Worm (Caenorhabditis elegans) whole organism, midembryonic: Measurements from ENCODE around the gene srh-277.

Experiments used
- T22C8.4 ChIP-seq: fragments of 200-800 bp; sonication (Bioruptor generic); IDR thresholded peaks from 2 replicates; pipeline ENCODE4 v1.3.6; 2022; ENCODE audit warnings: missing genetic modification characterization, missing compliant biosample characterization
- cog-1 ChIP-seq: sonication (generic microtip); optimal IDR thresholded peaks from 2 replicates; lab custom pipeline; 2016; ENCODE audit warnings: missing genetic modification characterization, missing compliant biosample characterization
- flt-1 ChIP-seq: fragments of 200-800 bp; sonication (Bioruptor generic); IDR thresholded peaks from 2 replicates; pipeline ENCODE4 v1.3.6; 2022; ENCODE audit warnings: missing genetic modification characterization, missing compliant biosample characterization
- klf-2 ChIP-seq: fragments of 200-800 bp; sonication (Bioruptor generic); conservative IDR thresholded peaks from 2 replicates; pipeline ENCODE4 v1.3.6; 2022; ENCODE audit warnings: missing genetic modification reagents, missing genetic modification characterization, missing compliant biosample characterization
- med-1 ChIP-seq: sonication (generic microtip); optimal IDR thresholded peaks from 2 replicates; lab custom pipeline; 2017; ENCODE audit warnings: missing genetic modification characterization, mild to moderate bottlenecking, missing compliant biosample characterization, antibody characterized with exemption, missing genetic modification reagents; ENCODE audit not compliant: insufficient read depth
- ref-1 ChIP-seq: fragments of 200-800 bp; sonication (Bioruptor generic); conservative IDR thresholded peaks from 2 replicates; pipeline ENCODE4 v1.3.6; 2022; ENCODE audit warnings: missing genetic modification reagents, missing genetic modification characterization, missing compliant biosample characterization
- tab-1 ChIP-seq: fragments of 200-800 bp; sonication (Bioruptor generic); IDR thresholded peaks from 2 replicates; pipeline ENCODE4 v1.3.6; 2022; ENCODE audit warnings: missing genetic modification characterization, missing compliant biosample characterization
- ztf-23 ChIP-seq: fragments of 200-800 bp; sonication (Bioruptor generic); IDR thresholded peaks from 2 replicates; pipeline ENCODE4 v1.3.6; 2022; ENCODE audit warnings: missing genetic modification reagents, missing genetic modification characterization, missing compliant biosample characterization
- ztf-29 ChIP-seq: fragments of 200-800 bp; sonication (Bioruptor generic); IDR thresholded peaks from 2 replicates; pipeline ENCODE4 v1.3.6; 2022; ENCODE audit warnings: missing genetic modification reagents, missing genetic modification characterization, missing compliant biosample characterization

The srh-277 gene

DNA sequence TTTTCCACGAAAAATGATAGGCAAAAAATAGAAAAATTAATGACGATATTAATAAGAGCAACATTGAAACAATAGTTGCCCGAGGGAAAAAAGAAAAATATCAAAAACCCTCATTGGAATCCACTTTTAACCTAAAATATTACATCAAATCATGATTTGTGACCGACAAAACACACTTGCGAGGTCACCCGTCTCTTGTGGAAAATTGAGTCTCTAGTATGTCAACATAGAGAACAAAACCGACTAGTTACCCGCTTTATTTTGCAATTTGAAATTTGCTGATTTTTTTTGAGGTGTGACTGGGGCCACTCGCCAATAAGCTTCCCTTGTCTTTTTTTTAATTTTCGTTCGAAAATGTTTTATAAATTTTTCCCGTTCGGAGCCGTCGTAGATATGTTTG, 7.3 kb upstream of the srh-277 start, which contains the start of gene cyp-33D1:
Gene cyp-33D1 (minus strand): TSS at position 101 of the 400 bp plus-strand sequence.
- TF ChIP-seq flt-1 (GFP tag; lab: Robert Waterston, UW) (no peak), ztf-29 (GFP tag; lab: Robert Waterston, UW) (no peak), med-1 (GFP tag; lab: Kevin White, UChicago) (no peak), cog-1 (tag; lab: Kevin White, UChicago) (no peak), T22C8.4 (GFP tag; lab: Robert Waterston, UW) (no peak), klf-2 (GFP tag; lab: Robert Waterston, UW) (no peak), ref-1 (no peak), ztf-23 (no peak), tab-1 (no peak)

DNA sequence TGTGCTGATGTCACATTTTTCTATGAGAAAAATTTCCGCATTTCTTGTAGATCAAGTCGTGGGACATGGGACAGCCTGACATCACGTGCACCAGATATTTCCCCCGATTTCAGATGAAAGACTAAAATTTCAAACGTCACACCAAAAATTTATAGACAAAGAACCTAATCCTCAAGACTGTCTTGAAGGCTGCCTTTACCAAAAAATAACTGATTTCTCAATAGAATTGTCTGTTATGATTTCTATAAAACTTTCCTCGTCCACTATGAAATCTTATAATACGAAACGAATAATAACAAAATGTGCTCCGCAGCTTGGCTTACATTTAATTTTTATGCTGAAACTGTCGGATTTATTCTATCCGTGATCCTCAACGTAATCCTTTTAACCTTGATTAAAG, 2.7 kb upstream of the srh-277 start, which contains the start of gene str-106:
Gene str-106 (plus strand): TSS at position 301 of the 400 bp plus-strand sequence.
- TF ChIP-seq flt-1 (GFP tag; lab: Robert Waterston, UW) (no peak), klf-2 (GFP tag; lab: Robert Waterston, UW) (no peak), ztf-29 (GFP tag; lab: Robert Waterston, UW) (no peak), med-1 (GFP tag; lab: Kevin White, UChicago) (no peak), cog-1 (tag; lab: Kevin White, UChicago) (no peak), ztf-23 (no peak), tab-1 (no peak), T22C8.4 (GFP tag; lab: Robert Waterston, UW) (no peak), ref-1 (no peak)

DNA sequence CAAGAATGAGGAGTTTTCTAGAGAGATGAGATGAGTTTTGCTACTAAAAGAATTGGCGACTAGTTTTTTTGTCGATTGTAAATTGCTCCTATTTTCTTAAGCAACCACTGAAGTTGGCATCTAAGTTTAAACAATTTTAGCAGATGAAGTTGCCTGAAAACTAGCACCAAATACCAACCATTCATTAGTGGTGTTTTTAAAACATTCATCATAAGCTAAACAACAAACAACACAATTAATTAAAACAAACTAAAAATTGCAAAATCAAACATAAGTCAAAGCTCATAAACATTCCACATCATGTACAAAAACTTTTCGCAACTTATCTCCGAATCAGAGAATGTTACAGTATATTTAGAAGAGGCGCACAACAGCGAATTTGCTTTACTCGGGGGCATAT, 908 bp upstream of the srh-277 start, which contains the start of gene srz-13:
Gene srz-13 (plus strand): TSS at position 301 of the 400 bp plus-strand sequence.
- TF ChIP-seq ztf-23 (no peak), med-1 (GFP tag; lab: Kevin White, UChicago) (no peak), ztf-29 (GFP tag; lab: Robert Waterston, UW) (no peak), tab-1 (no peak), flt-1 (GFP tag; lab: Robert Waterston, UW) (no peak), klf-2 (GFP tag; lab: Robert Waterston, UW) (no peak), cog-1 (tag; lab: Kevin White, UChicago) (no peak), T22C8.4 (GFP tag; lab: Robert Waterston, UW) (no peak), ref-1 (no peak)

DNA sequence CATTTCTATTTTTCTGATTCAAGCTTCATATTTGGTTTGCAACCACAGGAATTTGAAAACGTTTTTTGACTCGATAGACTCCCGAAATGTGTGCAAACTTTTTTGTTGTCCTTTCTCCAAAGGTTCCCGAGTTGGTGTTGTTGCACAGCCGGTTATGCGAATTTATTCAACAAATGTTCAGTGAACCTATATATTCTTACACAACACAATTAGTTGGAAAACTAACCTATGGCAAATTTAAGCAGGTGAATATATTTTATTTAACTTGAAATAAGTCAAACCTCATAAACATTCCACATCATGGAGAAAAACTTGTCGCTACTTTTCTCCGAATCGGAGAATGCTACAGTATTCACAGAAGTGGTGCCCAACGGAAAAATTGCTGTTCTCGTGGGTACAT, 339 bp downstream of the srh-277 start, which contains the start of gene srz-14:
Gene srz-14 (plus strand): TSS at position 301 of the 400 bp plus-strand sequence.
- TF ChIP-seq tab-1 (no peak), med-1 (GFP tag; lab: Kevin White, UChicago) (no peak)

DNA sequence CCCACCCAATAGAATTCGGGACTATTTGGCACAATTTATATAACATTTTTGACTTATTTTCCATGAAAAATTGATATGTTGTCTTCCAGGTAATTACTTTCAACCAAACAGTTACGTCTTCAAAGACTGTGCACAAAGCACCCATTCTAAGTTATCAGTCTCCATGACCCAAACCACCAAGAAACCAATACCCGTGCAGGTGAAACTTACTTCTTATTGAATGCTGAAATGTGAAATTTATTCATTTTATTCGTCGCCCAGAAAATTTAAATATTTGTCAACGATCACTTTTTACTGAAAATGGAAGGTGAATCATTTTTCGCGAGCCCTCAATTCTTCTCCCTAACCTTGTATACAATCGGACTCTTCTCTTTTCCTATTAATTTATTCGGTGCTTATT, 7.5 kb downstream of the srh-277 start, which contains the start of gene srh-281:
Gene srh-281 (plus strand): TSS at position 301 of the 400 bp plus-strand sequence.
- TF ChIP-seq flt-1 (GFP tag; lab: Robert Waterston, UW) (no peak), ztf-23 (no peak), ztf-29 (GFP tag; lab: Robert Waterston, UW) (no peak), tab-1 (no peak), klf-2 (GFP tag; lab: Robert Waterston, UW) (no peak), T22C8.4 (GFP tag; lab: Robert Waterston, UW) (no peak), med-1 (GFP tag; lab: Kevin White, UChicago) (no peak), cog-1 (tag; lab: Kevin White, UChicago) (no peak), ref-1 (no peak)

DNA sequence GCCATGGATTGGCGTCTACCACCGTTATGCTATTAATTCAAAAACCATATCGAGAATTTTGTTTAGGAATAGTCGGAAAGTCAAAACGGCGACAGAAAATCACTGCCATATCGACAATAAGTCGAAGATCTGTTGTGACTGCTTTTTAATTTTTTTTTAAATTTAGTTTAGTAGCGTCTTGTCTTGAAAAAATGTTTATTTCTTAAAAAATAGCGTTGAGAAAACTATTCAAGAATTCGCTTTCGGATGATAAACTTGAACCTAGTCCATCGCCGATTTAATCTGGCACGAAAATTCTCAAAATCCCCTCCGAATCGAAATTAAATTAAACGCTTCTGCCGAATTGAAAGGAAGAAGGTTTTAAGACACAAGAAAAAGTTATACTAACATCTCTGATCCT, 9.1 kb downstream of the srh-277 start, which contains the start of gene srh-279:
Gene srh-279 (plus strand): TSS at position 301 of the 400 bp plus-strand sequence.
- TF ChIP-seq ref-1: no peak
- TF ChIP-seq cog-1 (tag; lab: Kevin White, UChicago): no peak
- no peak for TF ChIP-seq med-1 (GFP tag; lab: Kevin White, UChicago)
- TF ChIP-seq tab-1: no peak
- no peak for TF ChIP-seq ztf-29 (GFP tag; lab: Robert Waterston, UW)
- TF ChIP-seq klf-2 (GFP tag; lab: Robert Waterston, UW): no peak
- TF ChIP-seq ztf-23: no peak
- no peak for TF ChIP-seq flt-1 (GFP tag; lab: Robert Waterston, UW)
- TF ChIP-seq T22C8.4 (GFP tag; lab: Robert Waterston, UW): no peak

DNA sequence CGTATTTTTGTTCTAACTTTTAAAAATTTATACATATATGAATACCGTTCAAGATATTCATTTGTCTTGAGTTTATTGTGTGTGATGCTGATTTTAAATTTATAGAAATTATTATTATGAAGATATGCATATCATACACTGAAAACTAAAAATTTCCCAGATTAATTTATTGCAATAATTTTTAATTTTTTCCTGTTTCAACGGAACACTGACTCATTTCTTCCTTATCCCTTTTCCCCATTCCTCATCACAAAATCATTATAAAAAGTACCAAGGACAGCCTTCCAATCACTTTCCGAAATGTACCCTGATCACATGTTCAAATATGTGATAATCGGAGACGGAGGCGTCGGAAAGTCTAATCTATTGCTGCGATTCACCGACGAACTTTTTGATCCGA, 11.6 kb downstream of the srh-277 start, which contains the start of gene rabr-4:
Gene rabr-4 (plus strand): TSS at position 301 of the 400 bp plus-strand sequence.
- TF ChIP-seq klf-2 (GFP tag; lab: Robert Waterston, UW) (no peak), ztf-29 (GFP tag; lab: Robert Waterston, UW) (no peak), med-1 (GFP tag; lab: Kevin White, UChicago) (no peak)

DNA sequence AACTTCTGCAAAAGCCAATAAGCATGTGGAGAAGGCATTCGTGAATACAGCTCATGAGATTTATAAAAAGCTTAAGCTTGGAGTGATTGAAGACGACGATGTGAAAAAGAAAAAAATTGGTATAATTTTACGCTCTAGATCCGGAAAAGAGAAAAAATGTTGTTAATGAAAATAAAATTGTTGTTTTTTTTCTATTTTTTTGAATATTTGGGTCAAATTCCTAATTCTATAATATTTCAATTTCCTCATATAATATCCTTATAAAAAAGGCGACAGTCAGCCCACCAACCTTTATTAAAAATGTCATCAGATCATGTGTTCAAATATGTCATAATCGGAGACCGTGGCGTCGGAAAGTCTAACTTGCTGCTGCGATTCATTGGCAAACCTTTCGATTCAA, 12.4 kb downstream of the srh-277 start, which contains the start of gene rabr-3:
Gene rabr-3 (plus strand): TSS at position 301 of the 400 bp plus-strand sequence.
- TF ChIP-seq ztf-23 (no peak), med-1 (GFP tag; lab: Kevin White, UChicago) (no peak), cog-1 (tag; lab: Kevin White, UChicago) (no peak), tab-1 (no peak), klf-2 (GFP tag; lab: Robert Waterston, UW) (no peak), ztf-29 (GFP tag; lab: Robert Waterston, UW) (no peak), flt-1 (GFP tag; lab: Robert Waterston, UW) (no peak), T22C8.4 (GFP tag; lab: Robert Waterston, UW) (no peak), ref-1 (no peak)

DNA sequence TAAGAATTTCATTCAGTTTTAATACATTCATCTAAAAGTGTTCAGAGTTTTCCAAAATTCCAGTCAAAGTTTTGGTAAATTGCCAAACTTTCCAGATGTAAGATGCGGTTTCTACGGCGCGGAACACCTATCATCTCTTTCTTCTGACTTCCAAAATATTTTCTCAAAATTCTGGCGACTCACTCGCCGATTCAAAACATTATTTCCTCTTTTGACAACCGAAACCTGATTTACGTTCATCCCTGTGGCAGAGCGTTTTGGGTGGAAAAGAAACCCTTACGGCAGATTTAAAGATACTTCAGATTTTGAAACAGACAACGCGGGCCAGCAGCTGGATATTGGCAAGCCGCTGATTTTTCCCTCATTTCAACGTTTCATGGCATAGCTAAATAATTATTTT, 15.0 kb downstream of the srh-277 start, which contains the start of gene F11A5.5:
Gene F11A5.5 (plus strand): TSS at position 301 of the 400 bp plus-strand sequence.
- TF ChIP-seq cog-1 (tag; lab: Kevin White, UChicago) (no peak), T22C8.4 (GFP tag; lab: Robert Waterston, UW) (no peak), ztf-29 (GFP tag; lab: Robert Waterston, UW) (no peak), ztf-23 (no peak), ref-1 (no peak), klf-2 (GFP tag; lab: Robert Waterston, UW) (no peak), med-1 (GFP tag; lab: Kevin White, UChicago) (no peak), tab-1 (no peak), flt-1 (GFP tag; lab: Robert Waterston, UW) (no peak)
